Fruit fly (Drosophila melanogaster) S2 (cell line): ENCODE measurements around the gene NLaz.

ENCODE experiments used
- CG8478 ChIP-seq: fragments of >200 bp; optimal IDR thresholded peaks from 2 replicates; lab custom pipeline; 2018
- CTCF ChIP-seq, 2 experiments: fragments of >200 bp; optimal IDR thresholded peaks; 2 replicates each; lab custom pipeline; 2018

- TF ChIP-seq CTCF (optimal IDR thresholded peaks at IDR 0.05; lab: Kevin White, UChicago) (no peak), CG8478 (no peak)
Measured at dm6 chr2L:1367696-1368095, 6.1 kb upstream of the NLaz start, which contains the start of gene CG14346.
